Fruit fly (Drosophila melanogaster): ENCODE data around the gene ppk10.

Gene ppk10

dm6 chr2L:10435606-10436160, 16.5 kb downstream of the ppk10 start, which contains the start of the genes TBC1D16 and holn1:
TSS of gene TBC1D16 (minus strand) at chr2L:10435656.
TSS of gene holn1 (plus strand) at chr2L:10435995.
- TF ChIP-seq usp (GFP tag; optimal IDR thresholded peaks at IDR 0.05) (no peak), pan (optimal IDR thresholded peaks at IDR 0.05) (no peak), psq (optimal IDR thresholded peaks at IDR 0.05) (no peak), Dll (optimal IDR thresholded peaks at IDR 0.05) (no peak), EcR (GFP tag; optimal IDR thresholded peaks at IDR 0.05) (no peak), CG8478 (optimal IDR thresholded peaks at IDR 0.05) (no peak)

- TF ChIP-seq psq (optimal IDR thresholded peaks at IDR 0.05) (no peak), CG8478 (optimal IDR thresholded peaks at IDR 0.05) (no peak), pan (optimal IDR thresholded peaks at IDR 0.05) (no peak), usp (GFP tag; optimal IDR thresholded peaks at IDR 0.05) (no peak), Dll (optimal IDR thresholded peaks at IDR 0.05) (no peak), EcR (GFP tag; optimal IDR thresholded peaks at IDR 0.05) (no peak)
Observed at dm6 chr2L:10430802-10431476, 21.3 kb downstream of the ppk10 start, which contains the start of the genes Bug22 and TfIIB. TSS of gene Bug22 (minus strand) at chr2L:10430918. TSS of gene TfIIB (plus strand) at chr2L:10431338.

dm6 chr2L:10428528-10428927, 23.7 kb downstream of the ppk10 start, which contains the start of gene CG5188:
TSS of gene CG5188 (plus strand) at chr2L:10428829.
- no peak for TF ChIP-seq pan (optimal IDR thresholded peaks at IDR 0.05)
- TF ChIP-seq usp (GFP tag; optimal IDR thresholded peaks at IDR 0.05): no peak
- TF ChIP-seq Dll (optimal IDR thresholded peaks at IDR 0.05): no peak
- no peak for TF ChIP-seq psq (optimal IDR thresholded peaks at IDR 0.05)
- no peak for TF ChIP-seq EcR (GFP tag; optimal IDR thresholded peaks at IDR 0.05)
- TF ChIP-seq CG8478 (optimal IDR thresholded peaks at IDR 0.05): no peak

- TF ChIP-seq psq (optimal IDR thresholded peaks at IDR 0.05): no peak
- no peak for TF ChIP-seq pan (optimal IDR thresholded peaks at IDR 0.05)
- TF ChIP-seq usp (GFP tag; optimal IDR thresholded peaks at IDR 0.05): no peak
- no peak for TF ChIP-seq EcR (GFP tag; optimal IDR thresholded peaks at IDR 0.05)
- TF ChIP-seq CG8478 (optimal IDR thresholded peaks at IDR 0.05): no peak
Observed at dm6 chr2L:10426534-10427048, 25.6 kb downstream of the ppk10 start, which contains the start of the genes SmB and KdelR. TSS of gene SmB (minus strand) at chr2L:10426627. TSS of gene KdelR (plus strand) at chr2L:10426887.

dm6 chr2L:10425599-10425998, 26.6 kb downstream of the ppk10 start:
- TF ChIP-seq EcR (GFP tag; optimal IDR thresholded peaks at IDR 0.05): no peak
- TF ChIP-seq usp (GFP tag; optimal IDR thresholded peaks at IDR 0.05): no peak
- no peak for TF ChIP-seq Dll (optimal IDR thresholded peaks at IDR 0.05)
- no peak for TF ChIP-seq pan (optimal IDR thresholded peaks at IDR 0.05)
- no peak for TF ChIP-seq psq (optimal IDR thresholded peaks at IDR 0.05)
- TF ChIP-seq CG8478 (optimal IDR thresholded peaks at IDR 0.05): no peak

dm6 chr2L:10422643-10423606, 29.3 kb downstream of the ppk10 start, which contains the start of the genes pie and Wdfy2:
TSS of gene pie (minus strand) at chr2L:10422780.
TSS of gene Wdfy2 (plus strand) at chr2L:10423291.
- TF ChIP-seq Dll (optimal IDR thresholded peaks at IDR 0.05) (no peak), usp (GFP tag; optimal IDR thresholded peaks at IDR 0.05) (no peak), psq (optimal IDR thresholded peaks at IDR 0.05) (no peak)

- TF ChIP-seq usp (GFP tag; optimal IDR thresholded peaks at IDR 0.05) (no peak), psq (optimal IDR thresholded peaks at IDR 0.05) (no peak), Dll (optimal IDR thresholded peaks at IDR 0.05) (no peak), CG8478 (optimal IDR thresholded peaks at IDR 0.05) (no peak), EcR (GFP tag; optimal IDR thresholded peaks at IDR 0.05) (no peak), pan (optimal IDR thresholded peaks at IDR 0.05) (no peak)
Observed at dm6 chr2L:10418981-10419380, 33.2 kb downstream of the ppk10 start, which contains the start of gene RfC3. TSS of gene RfC3 (plus strand) at chr2L:10419190.

- TF ChIP-seq Dll (optimal IDR thresholded peaks at IDR 0.05) (no peak), pan (optimal IDR thresholded peaks at IDR 0.05) (no peak), psq (optimal IDR thresholded peaks at IDR 0.05) (no peak), usp (GFP tag; optimal IDR thresholded peaks at IDR 0.05) (no peak), EcR (GFP tag; optimal IDR thresholded peaks at IDR 0.05) (no peak), CG8478 (optimal IDR thresholded peaks at IDR 0.05) (no peak)
Observed at dm6 chr2L:10413251-10414127, 38.7 kb downstream of the ppk10 start, which contains the start of the genes CG5355 and Klp31E. TSS of gene CG5355 (minus strand) at chr2L:10413463. TSS of gene Klp31E (plus strand) at chr2L:10414017.

dm6 chr2L:10408122-10408576, 44.0 kb downstream of the ppk10 start, which contains the start of the genes Ip259 and RpS27A:
TSS of gene Ip259 (plus strand) at chr2L:10408352.
TSS of gene RpS27A (plus strand) at chr2L:10408352.
- no peak for TF ChIP-seq Dll (optimal IDR thresholded peaks at IDR 0.05)
- no peak for TF ChIP-seq CG8478 (optimal IDR thresholded peaks at IDR 0.05)
- no peak for TF ChIP-seq usp (GFP tag; optimal IDR thresholded peaks at IDR 0.05)
- TF ChIP-seq psq (optimal IDR thresholded peaks at IDR 0.05): no peak
- no peak for TF ChIP-seq EcR (GFP tag; optimal IDR thresholded peaks at IDR 0.05)
- TF ChIP-seq pan (optimal IDR thresholded peaks at IDR 0.05): no peak
